Worm (Caenorhabditis elegans) whole organism, L4/young adult: ENCODE data around the gene B0303.4.

ENCODE experiments used
- W03F9.2 ChIP-seq: fragments of 150-350 bp; optimal IDR thresholded peaks from 2 replicates; lab custom pipeline; 2014; ENCODE audit warnings: missing biosample characterization, missing genetic modification characterization
- dao-5 ChIP-seq: sonication (generic microtip); optimal IDR thresholded peaks from 2 replicates; lab custom pipeline; 2016; ENCODE audit warnings: missing genotype, missing genetic modification characterization, moderate library complexity, missing compliant biosample characterization
- him-1 ChIP-seq: sonication (generic microtip); optimal IDR thresholded peaks from 2 replicates; lab custom pipeline; 2016; ENCODE audit warnings: missing genotype, missing genetic modification reagents, missing genetic modification characterization, missing compliant biosample characterization

B0303.4 gene

ce11 chrIII:8726019-8726894, 36.6 kb downstream of the B0303.4 start:
- TF ChIP-seq dao-5 (tag; lab: Kevin White, UChicago) (no peak), him-1 (tag; lab: Kevin White, UChicago) (no peak), W03F9.2 (tag; lab: Kevin White, UChicago) (no peak)

- TF ChIP-seq dao-5 (tag; lab: Kevin White, UChicago) (no peak), W03F9.2 (tag; lab: Kevin White, UChicago) (no peak), him-1 (tag; lab: Kevin White, UChicago) (no peak)
These were observed 41.7 kb downstream of the B0303.4 start, which contains the start of gene ZK370.4 for ce11 chrIII:8731310-8731709. Gene ZK370.4 (minus strand): TSS chrIII:8731410.

ce11 chrIII:8731973-8732372, 42.3 kb downstream of the B0303.4 start:
- TF ChIP-seq dao-5 (tag; lab: Kevin White, UChicago), result no peak

ce11 chrIII:8733237-8733636, 43.6 kb downstream of the B0303.4 start:
- TF ChIP-seq dao-5 (tag; lab: Kevin White, UChicago) (no peak), W03F9.2 (tag; lab: Kevin White, UChicago) (no peak), him-1 (tag; lab: Kevin White, UChicago) (no peak)

ce11 chrIII:8733667-8734066, 44.0 kb downstream of the B0303.4 start:
- TF ChIP-seq him-1 (tag; lab: Kevin White, UChicago) (no peak), dao-5 (tag; lab: Kevin White, UChicago) (no peak), W03F9.2 (tag; lab: Kevin White, UChicago) (no peak)

- TF ChIP-seq dao-5 (tag; lab: Kevin White, UChicago) (no peak), him-1 (tag; lab: Kevin White, UChicago) (no peak), W03F9.2 (tag; lab: Kevin White, UChicago) (no peak)
These were observed 44.8 kb downstream of the B0303.4 start for ce11 chrIII:8734327-8734885.

- no peak for TF ChIP-seq W03F9.2 (tag; lab: Kevin White, UChicago)
- no peak for TF ChIP-seq dao-5 (tag; lab: Kevin White, UChicago)
- no peak for TF ChIP-seq him-1 (tag; lab: Kevin White, UChicago)
These were observed 47.7 kb downstream of the B0303.4 start for ce11 chrIII:8737391-8737790.

ce11 chrIII:8738289-8738688, 48.6 kb downstream of the B0303.4 start:
- TF ChIP-seq W03F9.2 (tag; lab: Kevin White, UChicago) (no peak), him-1 (tag; lab: Kevin White, UChicago) (no peak), dao-5 (tag; lab: Kevin White, UChicago) (no peak)

- TF ChIP-seq W03F9.2 (tag; lab: Kevin White, UChicago) (no peak), him-1 (tag; lab: Kevin White, UChicago) (no peak), dao-5 (tag; lab: Kevin White, UChicago) (no peak)
These were observed 49.5 kb downstream of the B0303.4 start for ce11 chrIII:8739126-8739525.

- TF ChIP-seq him-1 (tag; lab: Kevin White, UChicago), result no peak
These were observed 50.1 kb downstream of the B0303.4 start for ce11 chrIII:8739786-8740185.

ce11 chrIII:8741276-8741860, 51.7 kb downstream of the B0303.4 start, which contains the start of gene pdhk-2:
Gene pdhk-2 (minus strand): TSS chrIII:8741412.
- TF ChIP-seq W03F9.2 (tag; lab: Kevin White, UChicago), result peak; percentile 91
- peak; percentile 93 for TF ChIP-seq him-1 (tag; lab: Kevin White, UChicago)
- TF ChIP-seq dao-5 (tag; lab: Kevin White, UChicago), result no peak

ce11 chrIII:8741955-8742354, 52.3 kb downstream of the B0303.4 start:
- no peak for TF ChIP-seq W03F9.2 (tag; lab: Kevin White, UChicago)
- TF ChIP-seq him-1 (tag; lab: Kevin White, UChicago), result no peak
- TF ChIP-seq dao-5 (tag; lab: Kevin White, UChicago), result no peak

- TF ChIP-seq W03F9.2 (tag; lab: Kevin White, UChicago) (no peak), dao-5 (tag; lab: Kevin White, UChicago) (no peak), him-1 (tag; lab: Kevin White, UChicago) (no peak)
These were observed 52.9 kb downstream of the B0303.4 start for ce11 chrIII:8742584-8742983.
